Worm (Caenorhabditis elegans) whole organism, L4 larva: Measurements from ENCODE around the gene npr-8.

ENCODE experiments used
- F26F4.8 ChIP-seq: fragments of 200-800 bp; sonication (Bioruptor generic); conservative IDR thresholded peaks from 2 replicates; pipeline ENCODE4 v1.3.6; 2022; ENCODE audit warnings: missing genetic modification characterization, missing compliant biosample characterization
- F44E2.7 ChIP-seq: fragments of 200-800 bp; sonication (Bioruptor generic); IDR thresholded peaks from 2 replicates; pipeline ENCODE4 v2.1.2; 2022; ENCODE audit warnings: missing genetic modification characterization, missing compliant biosample characterization
- R02D3.7 ChIP-seq: fragments of 150-350 bp; sonication (generic microtip); optimal IDR thresholded peaks from 3 replicates; lab custom pipeline; 2014; ENCODE audit warnings: missing biosample characterization, missing genetic modification characterization
- T20F7.1 ChIP-seq: fragments of 200-800 bp; sonication (Bioruptor generic); optimal IDR thresholded peaks from 2 replicates; lab custom pipeline; 2018; ENCODE audit warnings: mild to moderate bottlenecking, missing genetic modification characterization, missing compliant biosample characterization
- Y48G9A.11 ChIP-seq: fragments of 200-800 bp; sonication (Bioruptor generic); IDR thresholded peaks from 2 replicates; pipeline ENCODE4 v1.3.6; 2022; ENCODE audit warnings: missing genetic modification reagents, missing genetic modification characterization, missing compliant biosample characterization
- ZK337.2 ChIP-seq: fragments of 200-800 bp; sonication (Bioruptor generic); IDR thresholded peaks from 2 replicates; pipeline ENCODE4 v1.3.6; 2022; ENCODE audit warnings: missing genetic modification reagents, missing genetic modification characterization, missing compliant biosample characterization
- ceh-32 ChIP-seq: sonication (generic microtip); optimal IDR thresholded peaks from 2 replicates; lab custom pipeline; 2016; ENCODE audit warnings: mild to moderate bottlenecking, missing genetic modification characterization, missing compliant biosample characterization; ENCODE audit not compliant: poor library complexity
- ceh-44 ChIP-seq: fragments of 200-800 bp; sonication (Bioruptor generic); IDR thresholded peaks from 2 replicates; pipeline ENCODE4 v1.3.6; 2022; ENCODE audit warnings: missing genetic modification reagents, missing genetic modification characterization, missing compliant biosample characterization
- ceh-82 ChIP-seq: sonication (generic microtip); optimal IDR thresholded peaks from 2 replicates; lab custom pipeline; 2017; ENCODE audit warnings: missing biosample characterization, missing genetic modification characterization
- ces-1 ChIP-seq: fragments of 150-350 bp; sonication (generic microtip); optimal IDR thresholded peaks from 4 replicates; lab custom pipeline; 2014; ENCODE audit warnings: missing biosample characterization, missing genetic modification reagents, missing genetic modification characterization
- daf-16 ChIP-seq, 3 experiments: sonication (generic microtip); optimal IDR thresholded peaks; 2 replicates each; lab custom pipeline; 2016 to 2017; ENCODE audit warnings: missing genetic modification characterization in 3 of 3, missing genetic modification reagents in 3 of 3, mild to moderate bottlenecking in 2 of 3, missing compliant biosample characterization in 2 of 3, missing biosample characterization in 1 of 3, moderate library complexity in 1 of 3
- daf-19 ChIP-seq: fragments of 200-800 bp; sonication (Bioruptor generic); conservative IDR thresholded peaks from 2 replicates; pipeline ENCODE4 v1.3.6; 2022; ENCODE audit warnings: missing genetic modification characterization, missing compliant biosample characterization
- daf-8 ChIP-seq: fragments of 200-800 bp; sonication (Bioruptor generic); IDR thresholded peaks from 2 replicates; pipeline ENCODE4 v1.3.6; 2022; ENCODE audit warnings: missing genetic modification characterization, missing compliant biosample characterization
- dmd-6 ChIP-seq: fragments of 200-800 bp; sonication (Bioruptor generic); IDR thresholded peaks from 2 replicates; pipeline ENCODE4 v1.3.6; 2022; ENCODE audit warnings: missing genetic modification reagents, missing genetic modification characterization, missing compliant biosample characterization
- dpl-1 ChIP-seq: fragments of 150-350 bp; optimal IDR thresholded peaks from 2 replicates; lab custom pipeline; 2014; ENCODE audit warnings: missing biosample characterization, missing genetic modification reagents, missing genetic modification characterization
- duxl-1 ChIP-seq: sonication (generic microtip); optimal IDR thresholded peaks from 2 replicates; lab custom pipeline; 2016; ENCODE audit warnings: mild to moderate bottlenecking, missing genetic modification characterization, moderate library complexity, missing compliant biosample characterization; ENCODE audit not compliant: poor library complexity
- dve-1 ChIP-seq: sonication (generic microtip); optimal IDR thresholded peaks from 2 replicates; lab custom pipeline; 2017; ENCODE audit warnings: antibody characterized with exemption, mild to moderate bottlenecking, missing genetic modification characterization, missing compliant biosample characterization; ENCODE audit not compliant: insufficient read depth
- egl-43 ChIP-seq: fragments of 200-800 bp; sonication (Bioruptor generic); IDR thresholded peaks from 2 replicates; pipeline ENCODE4 v1.3.6; 2022; ENCODE audit warnings: missing genetic modification reagents, missing genetic modification characterization, missing compliant biosample characterization
- fkh-10 ChIP-seq: fragments of 150-350 bp; optimal IDR thresholded peaks from 2 replicates; lab custom pipeline; 2014; ENCODE audit warnings: missing biosample characterization, missing genetic modification reagents, missing genetic modification characterization
- hif-1 ChIP-seq, 2 experiments: sonication (generic microtip); optimal IDR thresholded peaks; 2 replicates each; lab custom pipeline; 2016 to 2017; ENCODE audit warnings: missing compliant biosample characterization in 2 of 2, missing genetic modification characterization in 2 of 2, missing genetic modification reagents in 2 of 2, missing genotype in 2 of 2, mild to moderate bottlenecking in 1 of 2
- hlh-30 ChIP-seq: sonication (generic microtip); optimal IDR thresholded peaks from 2 replicates; lab custom pipeline; 2017; ENCODE audit warnings: antibody characterized with exemption, mild to moderate bottlenecking, missing genetic modification characterization, missing compliant biosample characterization; ENCODE audit not compliant: insufficient read depth
- hmg-1.1 ChIP-seq: fragments of 200-800 bp; sonication (Bioruptor generic); IDR thresholded peaks from 2 replicates; pipeline ENCODE4 v1.3.6; 2022; ENCODE audit warnings: missing genetic modification reagents, missing genetic modification characterization, missing compliant biosample characterization
- lim-7 ChIP-seq: fragments of 200-800 bp; sonication (Bioruptor generic); IDR thresholded peaks from 2 replicates; pipeline ENCODE4 v1.3.6; 2022; ENCODE audit warnings: missing genetic modification characterization, missing compliant biosample characterization
- lin-29 ChIP-seq: fragments of 200-800 bp; sonication (Bioruptor generic); IDR thresholded peaks from 2 replicates; pipeline ENCODE4 v1.3.6; 2022; ENCODE audit warnings: missing genetic modification reagents, missing genetic modification characterization, missing compliant biosample characterization
- lin-38 ChIP-seq: fragments of 200-800 bp; sonication (Bioruptor generic); IDR thresholded peaks from 2 replicates; pipeline ENCODE4 v1.3.6; 2022; ENCODE audit warnings: missing genetic modification reagents, missing genetic modification characterization, missing compliant biosample characterization
- mes-2 ChIP-seq: sonication (generic microtip); optimal IDR thresholded peaks from 2 replicates; lab custom pipeline; 2016; ENCODE audit warnings: missing genotype, mild to moderate bottlenecking, missing genetic modification characterization, missing compliant biosample characterization; ENCODE audit not compliant: poor library complexity, severe bottlenecking
- nhr-10 ChIP-seq: fragments of 150-350 bp; optimal IDR thresholded peaks from 2 replicates; lab custom pipeline; 2014; ENCODE audit warnings: missing biosample characterization, missing genetic modification characterization
- nhr-28 ChIP-seq: fragments of 150-350 bp; optimal IDR thresholded peaks from 2 replicates; lab custom pipeline; 2014; ENCODE audit warnings: missing biosample characterization, missing genetic modification characterization
- php-3 ChIP-seq: fragments of 200-800 bp; sonication (Bioruptor generic); IDR thresholded peaks from 2 replicates; pipeline ENCODE4 v1.3.6; 2022; ENCODE audit warnings: missing genetic modification reagents, missing genetic modification characterization, missing compliant biosample characterization
- set-16 ChIP-seq: fragments of 200-800 bp; sonication (Bioruptor generic); IDR thresholded peaks from 2 replicates; pipeline ENCODE4 v1.3.6; 2022; ENCODE audit warnings: missing genetic modification reagents, missing genetic modification characterization, missing compliant biosample characterization
- snpc-4 ChIP-seq: fragments of 150-350 bp; optimal IDR thresholded peaks from 2 replicates; lab custom pipeline; 2014; ENCODE audit warnings: missing biosample characterization, missing genetic modification characterization
- tra-1 ChIP-seq: fragments of 200-800 bp; sonication (Bioruptor generic); IDR thresholded peaks from 2 replicates; pipeline ENCODE4 v1.3.6; 2022; ENCODE audit warnings: missing genetic modification reagents, missing genetic modification characterization, missing compliant biosample characterization
- unc-62 ChIP-seq, 3 experiments: fragments of 150-350 bp in 1 of 3; sonication (generic microtip); optimal IDR thresholded peaks in 2 of 3; peaks in 1 of 3; 1 replicate in 1 of 3; 2 replicates in 2 of 3; lab custom pipeline; 2014 to 2017; ENCODE audit warnings: missing biosample characterization in 3 of 3, missing genetic modification characterization in 3 of 3, missing genetic modification reagents in 3 of 3, missing genotype in 1 of 3
- vab-7 ChIP-seq: fragments of 200-800 bp; sonication (Bioruptor generic); IDR thresholded peaks from 2 replicates; pipeline ENCODE4 v1.3.6; 2022; ENCODE audit warnings: missing genetic modification reagents, missing genetic modification characterization, missing compliant biosample characterization
- zfp-3 ChIP-seq: fragments of 200-800 bp; sonication (Bioruptor generic); conservative IDR thresholded peaks from 2 replicates; pipeline ENCODE4 v1.3.6; 2022; ENCODE audit warnings: missing genetic modification reagents, missing genetic modification characterization, missing compliant biosample characterization
- zip-11 ChIP-seq: fragments of 200-800 bp; sonication (Bioruptor generic); IDR thresholded peaks from 2 replicates; pipeline ENCODE4 v1.3.6; 2022; ENCODE audit warnings: missing genetic modification characterization, missing compliant biosample characterization

Gene npr-8

ce11 chrX:7334302-7334724 is 42.8 kb upstream of the npr-8 start, which contains the start of gene epg-7 (continued):
- TF ChIP-seq daf-16 (GFP tag; optimal IDR thresholded peaks at IDR 0.05; lab: Kevin White, UChicago), result peak; percentile 41 to 94
- TF ChIP-seq daf-16 (tag; optimal IDR thresholded peaks at IDR 0.05; lab: Kevin White, UChicago), result peak; percentile 83
- TF ChIP-seq ceh-32 (tag; lab: Kevin White, UChicago), result peak; percentile 63
- TF ChIP-seq fkh-10 (GFP tag; lab: Kevin White, UChicago), result peak; percentile 95
- TF ChIP-seq daf-8, result no peak
- peak; percentile 69 for TF ChIP-seq php-3 (GFP tag; lab: Robert Waterston, UW)
- 0 out of 2 replicates have a peak, but pooled peaks have one; percentile 24 for TF ChIP-seq ceh-44 (GFP tag; lab: Robert Waterston, UW)
- peak in 1 of 2 experiments; percentile 100 for TF ChIP-seq unc-62 (GFP tag; optimal IDR thresholded peaks at IDR 0.05 in 1 of 2; lab: Kevin White, UChicago)
- TF ChIP-seq unc-62 (tag; optimal IDR thresholded peaks at IDR 0.05; lab: Kevin White, UChicago), result no peak
- TF ChIP-seq snpc-4, result no peak
- peak; percentile 95 for TF ChIP-seq hmg-1.1 (GFP tag; lab: Robert Waterston, UW)
- TF ChIP-seq nhr-10 (tag; lab: Kevin White, UChicago), result peak; percentile 37
- TF ChIP-seq ceh-82 (tag; lab: Kevin White, UChicago), result no peak
- TF ChIP-seq ces-1 (GFP tag; lab: Kevin White, UChicago), result peak; percentile 55
- 0 out of 2 replicates have a peak, but pooled peaks have one; percentile 56 for TF ChIP-seq lin-29 (GFP tag; lab: Robert Waterston, UW)
- peak; percentile 76 for TF ChIP-seq lin-38
- no peak for TF ChIP-seq Y48G9A.11 (GFP tag; lab: Robert Waterston, UW)
- TF ChIP-seq dmd-6 (GFP tag; lab: Robert Waterston, UW), result peak; percentile 93
- no peak for TF ChIP-seq ZK337.2 (GFP tag; lab: Robert Waterston, UW)
- no peak for TF ChIP-seq F26F4.8 (GFP tag; lab: Robert Waterston, UW)
- no peak for TF ChIP-seq T20F7.1 (GFP tag; lab: Kevin White, UChicago)
- peak; percentile 64; the same call in 1 of the 2 replicates for TF ChIP-seq lim-7 (GFP tag; lab: Robert Waterston, UW)
- TF ChIP-seq tra-1 (GFP tag; lab: Robert Waterston, UW), result peak; percentile 84
- peak; percentile 55; the same call in 1 of the 2 replicates for TF ChIP-seq vab-7 (GFP tag; lab: Robert Waterston, UW)
- peak; percentile 76; the same call in 1 of the 2 replicates for TF ChIP-seq zfp-3 (GFP tag; lab: Robert Waterston, UW)
- TF ChIP-seq R02D3.7 (tag; lab: Kevin White, UChicago), result no peak
- no peak for TF ChIP-seq zip-11 (GFP tag; lab: Robert Waterston, UW)
- TF ChIP-seq nhr-28 (tag; lab: Kevin White, UChicago), result peak; percentile 91
- TF ChIP-seq dve-1, result peak; percentile 96
- no peak for TF ChIP-seq F44E2.7 (GFP tag; lab: Robert Waterston, UW)
- TF ChIP-seq, all 104 proteins: peak for 65

ce11 chrX:7340394-7340793 is 36.7 kb upstream of the npr-8 start:
- TF ChIP-seq egl-43 (GFP tag; lab: Robert Waterston, UW) (peak; percentile 46; the same call in 1 of the 2 replicates), duxl-1 (tag; lab: Kevin White, UChicago) (peak; percentile 36), mes-2 (tag; lab: Kevin White, UChicago) (peak; percentile 56), unc-62 (GFP tag; optimal IDR thresholded peaks at IDR 0.05 in 1 of 2; lab: Kevin White, UChicago) (peak in 1 of 2 experiments; percentile 3), unc-62 (tag; optimal IDR thresholded peaks at IDR 0.05; lab: Kevin White, UChicago) (no peak), dpl-1 (peak; percentile 30), hif-1 (tag; optimal IDR thresholded peaks at IDR 0.05; lab: Kevin White, UChicago) (peak in 1 of 2 experiments; percentile 10), set-16 (GFP tag; lab: Robert Waterston, UW) (no peak), daf-19 (GFP tag; lab: Robert Waterston, UW) (no peak), lim-7 (GFP tag; lab: Robert Waterston, UW) (no peak), hlh-30 (tag; lab: Kevin White, UChicago) (peak; percentile 12)
